Fruit fly (Drosophila melanogaster) whole organism, pupa: ENCODE data around the gene CG18473.

Experiments used
- CG10348 ChIP-seq: fragments of 200-800 bp; sonication (Bioruptor generic); IDR thresholded peaks from 2 replicates; pipeline ENCODE4 v1.3.6; 2022; ENCODE audit warnings: missing biosample characterization, missing genetic modification characterization
- CG12605 ChIP-seq: fragments of 200-800 bp; sonication (Bioruptor generic); IDR thresholded peaks from 2 replicates; pipeline ENCODE4 v1.3.6; 2022; ENCODE audit warnings: missing biosample characterization, missing genetic modification characterization
- CG13204 ChIP-seq: fragments of 200-800 bp; sonication (Bioruptor generic); optimal IDR thresholded peaks from 2 replicates; lab custom pipeline; 2018; ENCODE audit warnings: missing biosample characterization, mild to moderate bottlenecking, missing genetic modification characterization, moderate library complexity
- CG14655 ChIP-seq: fragments of 200-800 bp; sonication (Bioruptor generic); optimal IDR thresholded peaks from 3 replicates; lab custom pipeline; 2017; ENCODE audit warnings: mild to moderate bottlenecking, missing biosample characterization, missing genetic modification reagents, missing genetic modification characterization
- CG15710 ChIP-seq: fragments of 200-800 bp; sonication (Bioruptor generic); optimal IDR thresholded peaks from 2 replicates; lab custom pipeline; 2018; ENCODE audit warnings: missing biosample characterization, mild to moderate bottlenecking, missing genetic modification characterization, moderate library complexity
- CG17806 ChIP-seq: fragments of 200-800 bp; sonication (Bioruptor generic); optimal IDR thresholded peaks from 2 replicates; lab custom pipeline; 2018; ENCODE audit warnings: missing biosample characterization, mild to moderate bottlenecking, missing genetic modification characterization, moderate library complexity
- CG32121 ChIP-seq: fragments of 200-800 bp; sonication (Bioruptor generic); IDR thresholded peaks from 2 replicates; pipeline ENCODE4 v1.3.6; 2022; ENCODE audit warnings: missing biosample characterization, missing genetic modification characterization
- CG34367 ChIP-seq: fragments of 200-800 bp; sonication (Bioruptor generic); optimal IDR thresholded peaks from 2 replicates; lab custom pipeline; 2018; ENCODE audit warnings: missing biosample characterization, mild to moderate bottlenecking, missing genetic modification characterization
- CG4496 ChIP-seq: fragments of 200-800 bp; sonication (Bioruptor generic); IDR thresholded peaks from 3 replicates; pipeline ENCODE4 v1.3.6; 2022; ENCODE audit warnings: missing biosample characterization, missing genetic modification characterization
- CG8159 ChIP-seq: fragments of 200-800 bp; sonication (Bioruptor generic); optimal IDR thresholded peaks from 3 replicates; lab custom pipeline; 2018; ENCODE audit warnings: missing biosample characterization, mild to moderate bottlenecking, missing genetic modification characterization, moderate library complexity
- CG8301 ChIP-seq: fragments of 200-800 bp; sonication (Bioruptor generic); optimal IDR thresholded peaks from 2 replicates; lab custom pipeline; 2018; ENCODE audit warnings: missing biosample characterization, mild to moderate bottlenecking, missing genetic modification characterization
- CG9948 ChIP-seq: fragments of 200-800 bp; sonication (Bioruptor generic); optimal IDR thresholded peaks from 2 replicates; lab custom pipeline; 2018; ENCODE audit warnings: missing biosample characterization, mild to moderate bottlenecking, missing genetic modification characterization, moderate library complexity
- D1 ChIP-seq: fragments of 200-800 bp; sonication (Bioruptor generic); optimal IDR thresholded peaks from 2 replicates; lab custom pipeline; 2018; ENCODE audit warnings: missing biosample characterization, mild to moderate bottlenecking, missing genetic modification characterization, moderate library complexity
- EcR ChIP-seq: fragments of 200-800 bp; sonication (Bioruptor generic); optimal IDR thresholded peaks from 3 replicates; lab custom pipeline; 2019; ENCODE audit warnings: missing biosample characterization, missing genetic modification characterization, mild to moderate bottlenecking, moderate library complexity, missing genetic modification reagents
- Ets98B ChIP-seq: fragments of 200-800 bp; sonication (Bioruptor generic); IDR thresholded peaks from 2 replicates; pipeline ENCODE4 v1.3.6; 2022; ENCODE audit warnings: missing biosample characterization, missing genetic modification characterization
- Pif1A ChIP-seq: fragments of 200-800 bp; sonication (Bioruptor generic); optimal IDR thresholded peaks from 3 replicates; lab custom pipeline; 2016; ENCODE audit warnings: missing biosample characterization, missing genetic modification characterization
- Pif1B ChIP-seq: fragments of 200-800 bp; sonication (Bioruptor generic); optimal IDR thresholded peaks from 3 replicates; lab custom pipeline; 2016; ENCODE audit warnings: missing biosample characterization, missing genetic modification characterization
- Snoo ChIP-seq: fragments of 200-800 bp; sonication (Bioruptor generic); optimal IDR thresholded peaks from 3 replicates; lab custom pipeline; 2017; ENCODE audit warnings: missing biosample characterization, mild to moderate bottlenecking, missing genetic modification characterization, inconsistent platforms
- fd96Ca ChIP-seq: fragments of 200-800 bp; sonication (Bioruptor generic); IDR thresholded peaks from 3 replicates; pipeline ENCODE4 v1.3.6; 2022; ENCODE audit warnings: missing biosample characterization, missing genetic modification characterization
- gl ChIP-seq: fragments of 200-800 bp; sonication (Bioruptor generic); optimal IDR thresholded peaks from 2 replicates; lab custom pipeline; 2018; ENCODE audit warnings: missing biosample characterization, mild to moderate bottlenecking, missing genetic modification characterization
- rn ChIP-seq: fragments of 200-800 bp; sonication (Bioruptor generic); IDR thresholded peaks from 2 replicates; pipeline ENCODE4 v1.3.6; 2022; ENCODE audit warnings: missing biosample characterization, missing genetic modification characterization

Gene CG18473

DNA sequence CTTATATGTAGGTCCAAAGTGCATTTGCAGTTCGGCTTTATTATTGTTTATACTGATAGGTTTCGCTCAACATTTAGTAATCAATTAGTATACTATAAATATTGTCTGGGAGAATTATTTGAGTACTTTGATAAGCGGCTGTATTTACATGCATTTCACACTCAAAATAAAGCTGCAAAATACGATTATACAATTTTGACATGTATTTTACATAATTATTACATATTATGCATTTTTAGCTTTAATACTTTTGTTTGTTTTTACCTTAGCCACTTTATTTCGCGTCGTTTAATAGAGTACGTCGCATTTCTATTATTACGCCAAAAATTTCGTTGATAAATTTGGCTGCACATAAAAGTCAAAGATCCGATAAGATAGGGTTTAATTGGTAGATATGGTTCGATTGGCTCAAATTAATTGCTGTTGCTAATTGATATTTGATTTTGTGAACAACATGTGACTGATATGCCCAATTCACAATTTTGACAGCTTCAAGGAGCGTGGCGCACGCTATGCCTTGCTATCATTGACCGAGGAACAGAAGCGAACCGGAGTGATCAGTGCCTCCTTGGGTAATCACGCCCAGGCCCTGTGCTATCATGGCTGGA lies 2.9 kb downstream of the CG18473 start:
- no peak for TF ChIP-seq rn
- no peak for TF ChIP-seq CG17806
- no peak for TF ChIP-seq CG9948 (tag; lab: Kevin White, UChicago)
- TF ChIP-seq gl (tag; lab: Kevin White, UChicago) = no peak
- no peak for TF ChIP-seq Pif1B
- TF ChIP-seq Snoo (tag; lab: Kevin White, UChicago) = no peak
- TF ChIP-seq CG4496 = no peak
- no peak for TF ChIP-seq CG34367 (tag; lab: Kevin White, UChicago)
- TF ChIP-seq CG14655 (GFP tag; lab: Kevin White, UChicago) = no peak

dm6 chr3R:9370413-9370812 lies 7.3 kb downstream of the CG18473 start:
- TF ChIP-seq CG8301 = peak; percentile 33
- TF ChIP-seq CG32121 (GFP tag; lab: Robert Waterston, UW) = peak; percentile 65; the same call in 1 of the 2 replicates
- no peak for TF ChIP-seq CG9948 (tag; lab: Kevin White, UChicago)
- peak; percentile 24 for TF ChIP-seq Pif1A (GFP tag; lab: Kevin White, UChicago)
- TF ChIP-seq Ets98B = peak; percentile 63; the same call in 1 of the 2 replicates

dm6 chr3R:9376789-9377188 lies 13.7 kb downstream of the CG18473 start:
- TF ChIP-seq CG12605 = no peak
- no peak for TF ChIP-seq CG15710 (tag; lab: Kevin White, UChicago)
- TF ChIP-seq CG32121 (GFP tag; lab: Robert Waterston, UW) = no peak
- TF ChIP-seq EcR (GFP tag; lab: Kevin White, UChicago) = no peak
- no peak for TF ChIP-seq D1 (tag; lab: Kevin White, UChicago)
- no peak for TF ChIP-seq Pif1B
- no peak for TF ChIP-seq CG9948 (tag; lab: Kevin White, UChicago)
- no peak for TF ChIP-seq CG8301
- no peak for TF ChIP-seq CG17806
- no peak for TF ChIP-seq Pif1A (GFP tag; lab: Kevin White, UChicago)
- TF ChIP-seq CG14655 (GFP tag; lab: Kevin White, UChicago) = no peak
- no peak for TF ChIP-seq Ets98B
- TF ChIP-seq CG10348 = no peak
- TF ChIP-seq fd96Ca = no peak
- TF ChIP-seq Snoo (tag; lab: Kevin White, UChicago) = no peak
- no peak for TF ChIP-seq gl (tag; lab: Kevin White, UChicago)
- TF ChIP-seq CG4496 = no peak

dm6 chr3R:9378644-9379411 lies 15.7 kb downstream of the CG18473 start:
- TF ChIP-seq rn (peak; percentile 37), EcR (GFP tag; lab: Kevin White, UChicago) (peak; percentile 74), CG15710 (tag; lab: Kevin White, UChicago) (peak; percentile 86), D1 (tag; lab: Kevin White, UChicago) (peak; percentile 78), CG12605 (no peak), gl (tag; lab: Kevin White, UChicago) (peak; percentile 46), CG9948 (tag; lab: Kevin White, UChicago) (peak; percentile 89), CG17806 (peak; percentile 86), Pif1B (peak; percentile 88), CG13204 (GFP tag; lab: Kevin White, UChicago) (peak; percentile 56), Snoo (tag; lab: Kevin White, UChicago) (peak; percentile 86), CG32121 (GFP tag; lab: Robert Waterston, UW) (peak; percentile 54; the same call in 1 of the 2 replicates), Ets98B (no peak), CG8159 (tag; lab: Kevin White, UChicago) (peak; percentile 96), Pif1A (GFP tag; lab: Kevin White, UChicago) (peak; percentile 88), CG8301 (peak; percentile 81), CG4496 (peak; percentile 54; the same call in 2 of the 3 replicates), fd96Ca (peak; percentile 59; the same call in 1 of the 3 replicates), CG34367 (tag; lab: Kevin White, UChicago) (peak; percentile 79), CG14655 (GFP tag; lab: Kevin White, UChicago) (peak; percentile 77), CG10348 (no peak)
- TF ChIP-seq, all 21 proteins: peak for 18

- TF ChIP-seq CG13204 (GFP tag; lab: Kevin White, UChicago) (peak; percentile 62), EcR (GFP tag; lab: Kevin White, UChicago) (peak; percentile 43), CG32121 (GFP tag; lab: Robert Waterston, UW) (no peak), Pif1B (peak; percentile 8), Snoo (tag; lab: Kevin White, UChicago) (no peak), CG10348 (no peak), CG34367 (tag; lab: Kevin White, UChicago) (peak; percentile 4), rn (no peak), Pif1A (GFP tag; lab: Kevin White, UChicago) (no peak), fd96Ca (0 out of 3 replicates have a peak, but pooled peaks have one; percentile 31), gl (tag; lab: Kevin White, UChicago) (peak; percentile 44), CG8159 (tag; lab: Kevin White, UChicago) (peak; percentile 34), CG17806 (no peak), CG4496 (peak; percentile 63; the same call in 2 of the 3 replicates), CG12605 (peak; percentile 27; the same call in 1 of the 2 replicates), CG9948 (tag; lab: Kevin White, UChicago) (no peak), CG8301 (no peak), CG15710 (tag; lab: Kevin White, UChicago) (peak; percentile 35), Ets98B (no peak; the same call in 1 of the 2 replicates), CG14655 (GFP tag; lab: Kevin White, UChicago) (no peak), D1 (tag; lab: Kevin White, UChicago) (no peak)
Measured at dm6 chr3R:9380970-9381369, 17.9 kb downstream of the CG18473 start.
